Fruit fly (Drosophila melanogaster) whole organism, embryonic: ENCODE results near the gene CG9166.

Experiments used
- B-H2 ChIP-seq: fragments of 200-800 bp; sonication (Bioruptor generic); optimal IDR thresholded peaks from 2 replicates; lab custom pipeline; 2018; ENCODE audit warnings: missing biosample characterization, mild to moderate bottlenecking, missing genetic modification characterization
- CG1024 ChIP-seq: fragments of 200-800 bp; sonication (Bioruptor generic); IDR thresholded peaks from 2 replicates; pipeline ENCODE4 v1.3.6; 2022; ENCODE audit warnings: missing biosample characterization, missing genetic modification characterization
- CG10267 ChIP-seq: fragments of 200-800 bp; sonication (Bioruptor generic); optimal IDR thresholded peaks from 2 replicates; lab custom pipeline; 2018; ENCODE audit warnings: missing biosample characterization, mild to moderate bottlenecking, missing genetic modification characterization, moderate library complexity
- CG10321 ChIP-seq: fragments of 200-800 bp; sonication (Bioruptor generic); IDR thresholded peaks from 2 replicates; pipeline ENCODE4 v1.3.6; 2022; ENCODE audit warnings: missing biosample characterization, missing genetic modification characterization
- CG10979 ChIP-seq: fragments of 200-800 bp; sonication (Bioruptor generic); optimal IDR thresholded peaks from 2 replicates; lab custom pipeline; 2018; ENCODE audit warnings: missing biosample characterization, mild to moderate bottlenecking, missing genetic modification characterization, moderate library complexity
- CG11085 ChIP-seq: fragments of 200-800 bp; sonication (Bioruptor generic); IDR thresholded peaks from 2 replicates; pipeline ENCODE4 v1.3.6; 2022; ENCODE audit warnings: missing biosample characterization, missing genetic modification characterization
- CG12219 ChIP-seq: fragments of 200-800 bp; sonication (Bioruptor generic); optimal IDR thresholded peaks from 3 replicates; lab custom pipeline; 2018; ENCODE audit warnings: missing biosample characterization, mild to moderate bottlenecking, missing genetic modification characterization
- CG1233 ChIP-seq: fragments of 200-800 bp; sonication (Bioruptor generic); optimal IDR thresholded peaks from 4 replicates; lab custom pipeline; 2018; ENCODE audit warnings: missing biosample characterization, mild to moderate bottlenecking, missing genetic modification characterization
- CG13287 ChIP-seq: fragments of 200-800 bp; sonication (Bioruptor generic); IDR thresholded peaks from 2 replicates; pipeline ENCODE4 v1.3.6; 2022; ENCODE audit warnings: missing biosample characterization, missing genetic modification characterization; ENCODE audit not compliant: partially characterized antibody
- CG13775 ChIP-seq: fragments of 200-800 bp; sonication (Bioruptor generic); optimal IDR thresholded peaks from 3 replicates; lab custom pipeline; 2017; ENCODE audit warnings: missing biosample characterization, mild to moderate bottlenecking, missing genetic modification characterization
- CG14667 ChIP-seq: fragments of 200-800 bp; sonication (Bioruptor generic); IDR thresholded peaks from 2 replicates; pipeline ENCODE4 v1.3.6; 2022; ENCODE audit warnings: missing biosample characterization, missing genetic modification characterization
- CG1529 ChIP-seq: fragments of 200-800 bp; sonication (Bioruptor generic); optimal IDR thresholded peaks from 3 replicates; lab custom pipeline; 2018; ENCODE audit warnings: missing biosample characterization, missing genetic modification characterization
- CG15479 ChIP-seq: fragments of 200-800 bp; sonication (Bioruptor generic); optimal IDR thresholded peaks from 3 replicates; lab custom pipeline; 2019; ENCODE audit warnings: missing biosample characterization, mild to moderate bottlenecking, missing genetic modification characterization, moderate library complexity
- CG15696 ChIP-seq: fragments of 200-800 bp; sonication (Bioruptor generic); optimal IDR thresholded peaks from 2 replicates; lab custom pipeline; 2019; ENCODE audit warnings: missing biosample characterization, mild to moderate bottlenecking, missing genetic modification characterization, moderate library complexity
- CG16779 ChIP-seq: fragments of 200-800 bp; sonication (Bioruptor generic); IDR thresholded peaks from 2 replicates; pipeline ENCODE4 v1.3.6; 2022; ENCODE audit warnings: missing biosample characterization, missing genetic modification characterization
- CG17568 ChIP-seq: fragments of 200-800 bp; sonication (Bioruptor generic); optimal IDR thresholded peaks from 2 replicates; lab custom pipeline; 2018; ENCODE audit warnings: missing biosample characterization, mild to moderate bottlenecking, missing genetic modification characterization, moderate library complexity
- CG31365 ChIP-seq: fragments of 200-800 bp; sonication (Bioruptor generic); optimal IDR thresholded peaks from 2 replicates; lab custom pipeline; 2018; ENCODE audit warnings: missing biosample characterization, mild to moderate bottlenecking, missing genetic modification characterization
- CG32532 ChIP-seq: fragments of 200-800 bp; sonication (Bioruptor generic); IDR thresholded peaks from 2 replicates; pipeline ENCODE4 v1.3.6; 2022; ENCODE audit warnings: missing biosample characterization, missing genetic modification characterization
- CG34224 ChIP-seq: fragments of 200-800 bp; sonication (Bioruptor generic); IDR thresholded peaks from 3 replicates; pipeline ENCODE4 v1.3.6; 2022; ENCODE audit warnings: missing biosample characterization, missing genetic modification characterization; ENCODE audit not compliant: partially characterized antibody
- CG3838 ChIP-seq: fragments of 200-800 bp; sonication (Bioruptor generic); optimal IDR thresholded peaks from 3 replicates; lab custom pipeline; 2016; ENCODE audit warnings: missing biosample characterization, missing genetic modification characterization
- CG6175 ChIP-seq: fragments of 200-800 bp; sonication (Bioruptor generic); IDR thresholded peaks from 3 replicates; pipeline ENCODE4 v1.3.6; 2022; ENCODE audit warnings: missing biosample characterization, missing genetic modification characterization
- CG7839 ChIP-seq: fragments of 200-800 bp; sonication (Bioruptor generic); optimal IDR thresholded peaks from 3 replicates; lab custom pipeline; 2018; ENCODE audit warnings: missing biosample characterization, mild to moderate bottlenecking, missing genetic modification characterization, moderate library complexity
- CG9727 ChIP-seq: fragments of 200-800 bp; sonication (Bioruptor generic); optimal IDR thresholded peaks from 3 replicates; lab custom pipeline; 2017; ENCODE audit warnings: missing biosample characterization, mild to moderate bottlenecking, missing genetic modification characterization
- Chrac-16 ChIP-seq: fragments of 200-800 bp; sonication (Bioruptor generic); optimal IDR thresholded peaks from 3 replicates; lab custom pipeline; 2016; ENCODE audit warnings: missing biosample characterization, missing genetic modification characterization
- CrebB ChIP-seq: fragments of 200-800 bp; sonication (Bioruptor generic); optimal IDR thresholded peaks from 3 replicates; lab custom pipeline; 2018; ENCODE audit warnings: missing biosample characterization, mild to moderate bottlenecking, missing genetic modification characterization
- D19B ChIP-seq: fragments of 200-800 bp; sonication (Bioruptor generic); optimal IDR thresholded peaks from 2 replicates; lab custom pipeline; 2017; ENCODE audit warnings: missing biosample characterization, mild to moderate bottlenecking, missing genetic modification characterization
- Eip74EF ChIP-seq, 2 experiments: fragments of 200-800 bp in 1 of 2; fragments of >200 bp in 1 of 2; sonication (Bioruptor generic) in 1 of 2; optimal IDR thresholded peaks; 2 replicates each; lab custom pipeline; 2017 to 2019; ENCODE audit warnings: missing biosample characterization in 2 of 2, missing genetic modification characterization in 2 of 2, mild to moderate bottlenecking in 1 of 2, moderate library complexity in 1 of 2
- Lhr ChIP-seq: fragments of 200-800 bp; sonication (Bioruptor generic); optimal IDR thresholded peaks from 3 replicates; lab custom pipeline; 2017; ENCODE audit warnings: mild to moderate bottlenecking, missing biosample characterization, missing genetic modification reagents, missing genetic modification characterization
- MBD-R2 ChIP-seq: fragments of 200-800 bp; sonication (Bioruptor generic); IDR thresholded peaks from 2 replicates; pipeline ENCODE4 v1.3.6; 2022; ENCODE audit warnings: missing biosample characterization, missing genetic modification characterization
- Mes4 ChIP-seq: fragments of 200-800 bp; sonication (Bioruptor generic); optimal IDR thresholded peaks from 2 replicates; lab custom pipeline; 2016; ENCODE audit warnings: missing biosample characterization, missing genetic modification characterization
- NfI ChIP-seq: fragments of 200-800 bp; sonication (Bioruptor generic); optimal IDR thresholded peaks from 3 replicates; lab custom pipeline; 2018; ENCODE audit warnings: missing biosample characterization, mild to moderate bottlenecking, missing genetic modification characterization, moderate library complexity
- Sox102F ChIP-seq: fragments of 200-800 bp; sonication (Bioruptor generic); optimal IDR thresholded peaks from 2 replicates; lab custom pipeline; 2018; ENCODE audit warnings: missing biosample characterization, mild to moderate bottlenecking, missing genetic modification characterization, moderate library complexity
- Spps ChIP-seq: fragments of 200-800 bp; sonication (Bioruptor generic); optimal IDR thresholded peaks from 2 replicates; lab custom pipeline; 2018; ENCODE audit warnings: missing biosample characterization, mild to moderate bottlenecking, missing genetic modification characterization
- Ssrp ChIP-seq: fragments of 200-800 bp; sonication (Bioruptor generic); optimal IDR thresholded peaks from 2 replicates; lab custom pipeline; 2018; ENCODE audit warnings: missing biosample characterization, mild to moderate bottlenecking, missing genetic modification characterization, moderate library complexity
- br ChIP-seq: fragments of >200 bp; optimal IDR thresholded peaks from 2 replicates; lab custom pipeline; 2017
- cad ChIP-seq: fragments of >200 bp; optimal IDR thresholded peaks from 2 replicates; lab custom pipeline; 2017; ENCODE audit warnings: missing biosample characterization, missing genetic modification characterization
- caup ChIP-seq: fragments of 200-800 bp; sonication (Bioruptor generic); optimal IDR thresholded peaks from 3 replicates; lab custom pipeline; 2017; ENCODE audit warnings: missing biosample characterization, mild to moderate bottlenecking, missing genetic modification characterization, moderate library complexity; ENCODE audit not compliant: severe bottlenecking
- crp ChIP-seq, 2 experiments: fragments of 200-800 bp; sonication (Bioruptor generic); optimal IDR thresholded peaks; 2 replicates in 1 of 2; 3 replicates in 1 of 2; lab custom pipeline; 2017; ENCODE audit warnings: missing biosample characterization in 2 of 2, missing genetic modification characterization in 2 of 2, mild to moderate bottlenecking in 1 of 2, moderate library complexity in 1 of 2
- da ChIP-seq: fragments of 200-800 bp; sonication (Bioruptor generic); optimal IDR thresholded peaks from 2 replicates; lab custom pipeline; 2016; ENCODE audit warnings: missing biosample characterization, missing genetic modification characterization
- danr ChIP-seq: fragments of 200-800 bp; sonication (Bioruptor generic); IDR thresholded peaks from 2 replicates; pipeline ENCODE4 v1.3.6; 2022; ENCODE audit warnings: missing biosample characterization, missing genetic modification characterization
- her ChIP-seq: fragments of 200-800 bp; sonication (Bioruptor generic); optimal IDR thresholded peaks from 2 replicates; lab custom pipeline; 2016; ENCODE audit warnings: missing biosample characterization, missing genetic modification characterization
- ind ChIP-seq: fragments of 200-800 bp; sonication (Bioruptor generic); optimal IDR thresholded peaks from 3 replicates; lab custom pipeline; 2016; ENCODE audit warnings: missing biosample characterization, missing genetic modification characterization
- lab ChIP-seq: fragments of 200-800 bp; sonication (Bioruptor generic); optimal IDR thresholded peaks from 3 replicates; lab custom pipeline; 2017; ENCODE audit warnings: missing biosample characterization, missing genetic modification characterization, mild to moderate bottlenecking, moderate library complexity, missing genetic modification reagents
- lbe ChIP-seq: fragments of 200-800 bp; sonication (Bioruptor generic); optimal IDR thresholded peaks from 2 replicates; lab custom pipeline; 2016; ENCODE audit warnings: missing biosample characterization, mild to moderate bottlenecking, missing genetic modification characterization
- nerfin-1 ChIP-seq: fragments of 200-800 bp; sonication (Bioruptor generic); optimal IDR thresholded peaks from 3 replicates; lab custom pipeline; 2019; ENCODE audit warnings: missing biosample characterization, mild to moderate bottlenecking, missing genetic modification characterization, moderate library complexity
- phol ChIP-seq: fragments of 200-800 bp; sonication (Bioruptor generic); optimal IDR thresholded peaks from 3 replicates; lab custom pipeline; 2018; ENCODE audit warnings: missing biosample characterization, mild to moderate bottlenecking, missing genetic modification characterization, moderate library complexity
- slbo ChIP-seq: fragments of 200-800 bp; sonication (Bioruptor generic); IDR thresholded peaks from 2 replicates; pipeline ENCODE4 v1.3.6; 2022; ENCODE audit warnings: missing biosample characterization, missing genetic modification characterization
- tin ChIP-seq: fragments of 200-800 bp; sonication (Bioruptor generic); optimal IDR thresholded peaks from 3 replicates; lab custom pipeline; 2016; ENCODE audit warnings: missing biosample characterization, missing genetic modification characterization
- unc-4 ChIP-seq: fragments of 200-800 bp; sonication (Bioruptor generic); IDR thresholded peaks from 2 replicates; pipeline ENCODE4 v1.3.6; 2022; ENCODE audit warnings: missing biosample characterization, missing genetic modification characterization; ENCODE audit not compliant: partially characterized antibody
- vfl ChIP-seq: fragments of 200-800 bp; sonication (Bioruptor generic); optimal IDR thresholded peaks from 2 replicates; lab custom pipeline; 2016; ENCODE audit warnings: missing biosample characterization, missing genetic modification characterization
- wek ChIP-seq: fragments of 200-800 bp; sonication (Bioruptor generic); optimal IDR thresholded peaks from 3 replicates; lab custom pipeline; 2018; ENCODE audit warnings: missing biosample characterization, mild to moderate bottlenecking, missing genetic modification characterization, moderate library complexity

Gene CG9166

DNA sequence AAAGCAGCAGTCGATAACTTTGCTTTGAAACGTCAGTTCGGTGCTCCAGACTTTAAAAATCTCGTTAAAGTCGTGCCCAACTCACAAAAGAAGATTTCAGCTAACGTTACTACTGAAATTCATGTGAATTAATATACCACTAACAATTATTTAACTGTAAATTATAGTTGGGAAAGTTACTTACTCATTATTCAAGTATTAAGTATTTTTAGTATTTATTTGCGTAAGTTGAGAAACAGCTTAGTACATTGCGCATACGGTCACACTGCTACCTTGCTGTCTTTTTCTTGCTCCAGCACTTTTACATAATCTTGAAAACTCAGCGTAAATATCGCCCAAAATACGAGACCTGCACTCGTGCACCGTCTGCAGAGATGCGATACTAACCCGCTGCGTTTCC lies 21.2 kb upstream of the CG9166 start, which contains the start of gene ND-ACP (continued):
- no peak; the same call in 1 of the 2 replicates for TF ChIP-seq CG13287
- no peak for TF ChIP-seq B-H2 (GFP tag; lab: Kevin White, UChicago)
- TF ChIP-seq Chrac-16 (GFP tag; lab: Kevin White, UChicago) = no peak
- TF ChIP-seq CG9727 (GFP tag; lab: Kevin White, UChicago) = no peak
- TF ChIP-seq CG15479 = peak; percentile 51
- TF ChIP-seq tin = no peak
- no peak for TF ChIP-seq lbe (GFP tag; lab: Kevin White, UChicago)
- no peak for TF ChIP-seq lab (GFP tag; lab: Kevin White, UChicago)
- no peak for TF ChIP-seq da (GFP tag; lab: Kevin White, UChicago)
- TF ChIP-seq CG15696 (tag; lab: Kevin White, UChicago) = no peak
- peak; percentile 35; the same call in 1 of the 2 replicates for TF ChIP-seq MBD-R2
- TF ChIP-seq wek (GFP tag; lab: Kevin White, UChicago) = no peak
- no peak for TF ChIP-seq caup (GFP tag; lab: Kevin White, UChicago)
- TF ChIP-seq slbo = 0 out of 2 replicates have a peak, but pooled peaks have one; percentile 3
- no peak for TF ChIP-seq NfI (GFP tag; lab: Kevin White, UChicago)
- no peak for TF ChIP-seq D19B (GFP tag; lab: Kevin White, UChicago)
- TF ChIP-seq CrebB = no peak
- no peak for TF ChIP-seq CG17568
- TF ChIP-seq Spps = no peak
- TF ChIP-seq CG34224 (GFP tag; lab: Robert Waterston, UW) = no peak
- no peak for TF ChIP-seq CG7839 (tag; lab: Kevin White, UChicago)
- no peak for TF ChIP-seq CG16779
- TF ChIP-seq CG10267 (tag; lab: Kevin White, UChicago) = peak; percentile 43
- no peak for TF ChIP-seq vfl (GFP tag; lab: Kevin White, UChicago)
- no peak for TF ChIP-seq CG1233 (GFP tag; lab: Kevin White, UChicago)
- TF ChIP-seq CG13775 (GFP tag; lab: Kevin White, UChicago) = no peak
- TF ChIP-seq CG10979 (tag; lab: Kevin White, UChicago) = no peak
- TF ChIP-seq unc-4 (GFP tag; lab: Robert Waterston, UW) = peak; percentile 21; the same call in 1 of the 2 replicates
- TF ChIP-seq CG10321 (GFP tag; lab: Robert Waterston, UW) = no peak
- TF ChIP-seq cad (GFP tag; lab: Kevin White, UChicago) = no peak
- TF ChIP-seq Ssrp = no peak
- no peak for TF ChIP-seq danr (GFP tag; lab: Robert Waterston, UW)
- no peak for TF ChIP-seq CG31365 (tag; lab: Kevin White, UChicago)
- no peak for TF ChIP-seq her (GFP tag; lab: Kevin White, UChicago)
- no peak for TF ChIP-seq ind (GFP tag; lab: Kevin White, UChicago)
- no peak for TF ChIP-seq crp (GFP tag; optimal IDR thresholded peaks at IDR 0.05; lab: Kevin White, UChicago)
- TF ChIP-seq Lhr (GFP tag; lab: Kevin White, UChicago) = peak; percentile 37
- no peak for TF ChIP-seq Mes4
- no peak for TF ChIP-seq CG6175 (GFP tag; lab: Robert Waterston, UW)
- no peak for TF ChIP-seq nerfin-1
- no peak for TF ChIP-seq CG1024 (GFP tag; lab: Robert Waterston, UW)
- no peak for TF ChIP-seq CG32532 (GFP tag; lab: Robert Waterston, UW)
- TF ChIP-seq CG3838 (GFP tag; lab: Kevin White, UChicago) = no peak
- no peak for TF ChIP-seq CG1529 (GFP tag; lab: Kevin White, UChicago)
- TF ChIP-seq CG14667 (GFP tag; lab: Robert Waterston, UW) = no peak
- TF ChIP-seq phol (tag; lab: Kevin White, UChicago) = peak; percentile 23
- no peak for TF ChIP-seq Eip74EF (GFP tag; optimal IDR thresholded peaks at IDR 0.05; lab: Kevin White, UChicago)
- TF ChIP-seq CG12219 (GFP tag; lab: Kevin White, UChicago) = no peak
- no peak for TF ChIP-seq br (lab: Kevin White, UChicago)
- no peak for TF ChIP-seq CG11085 (GFP tag; lab: Robert Waterston, UW)
- no peak for TF ChIP-seq Sox102F
